Fruit fly (Drosophila melanogaster): Measurements from ENCODE around the gene cad.

cad gene

DNA sequence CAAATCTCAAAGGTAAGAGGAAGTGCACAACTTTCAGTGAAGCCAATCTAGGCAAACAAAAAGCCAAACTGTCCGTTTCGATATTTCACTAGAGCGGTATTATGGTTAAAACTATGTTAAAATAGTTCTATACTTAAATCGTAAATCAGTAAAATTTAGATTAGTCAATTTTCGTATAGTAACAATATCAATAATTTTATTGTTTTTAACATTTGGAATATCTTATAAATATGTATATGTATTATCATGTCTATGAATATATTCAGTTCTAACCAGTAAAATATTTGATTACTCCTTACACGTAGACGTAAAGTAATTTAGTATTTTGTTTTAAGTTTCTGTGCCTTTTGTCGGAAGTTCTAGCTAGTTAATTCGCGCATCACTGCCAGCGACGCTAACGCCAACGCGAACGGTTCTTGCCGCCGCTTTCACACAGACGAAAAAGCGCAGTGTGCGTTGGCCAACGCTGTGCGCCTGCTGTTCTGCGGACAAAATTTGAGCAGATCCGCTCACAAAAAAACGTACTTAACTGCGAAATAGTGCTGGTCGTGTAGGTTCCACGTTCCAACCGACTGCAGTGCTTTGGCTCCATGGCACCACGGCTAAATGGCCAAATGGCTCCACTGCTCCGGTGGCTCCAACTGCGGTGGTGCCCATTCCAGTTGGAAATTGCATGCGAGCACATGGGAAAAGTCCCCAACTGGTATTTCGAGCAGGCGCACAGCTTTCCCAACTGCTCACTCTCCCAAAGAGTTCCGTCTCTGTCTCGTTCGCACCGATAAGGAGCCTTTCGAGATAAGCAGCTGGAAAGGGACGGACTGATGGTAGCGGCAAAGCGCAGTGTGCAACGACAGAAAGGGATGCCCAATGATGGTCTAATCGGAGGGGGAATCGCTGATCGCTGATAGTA lies 52.9 kb downstream of the cad start (continued):
- TF ChIP-seq CG17612 (GFP tag; IDR thresholded peaks at IDR 0.05) (no peak), CG2875 (GFP tag; optimal IDR thresholded peaks at IDR 0.05) (no peak), Aef1 (GFP tag; IDR thresholded peaks at IDR 0.05) (no peak), CG17568 (GFP tag; optimal IDR thresholded peaks at IDR 0.05) (no peak), CG32532 (GFP tag; IDR thresholded peaks at IDR 0.05) (peak; percentile 33; the same call in 1 of the 2 replicates), cato (GFP tag; optimal IDR thresholded peaks at IDR 0.05; ENCODE audit: borderline replicate concordance) (no peak), CG11723 (GFP tag; optimal IDR thresholded peaks at IDR 0.05) (no peak), ttk (GFP tag; IDR thresholded peaks at IDR 0.05) (0 out of 2 replicates have a peak, but pooled peaks have one; percentile 5), CG7987 (GFP tag; optimal IDR thresholded peaks at IDR 0.05) (peak; percentile 16), slbo (GFP tag; IDR thresholded peaks at IDR 0.05) (peak; percentile 29; the same call in 1 of the 2 replicates), CG7928 (GFP tag; optimal IDR thresholded peaks at IDR 0.05) (no peak), tna (GFP tag; IDR thresholded peaks at IDR 0.05; ENCODE audit: partially characterized antibody) (peak; percentile 66), corto (GFP tag; optimal IDR thresholded peaks at IDR 0.05) (peak; percentile 31), CG42726 (GFP tag; IDR thresholded peaks at IDR 0.05; ENCODE audit: partially characterized antibody) (no peak), CG12071 (GFP tag; optimal IDR thresholded peaks at IDR 0.05) (no peak), HLH54F (GFP tag; optimal IDR thresholded peaks at IDR 0.05) (no peak), Rx (GFP tag; IDR thresholded peaks at IDR 0.05) (no peak), pb (GFP tag; optimal IDR thresholded peaks at IDR 0.05) (no peak), CG18619 (GFP tag; optimal IDR thresholded peaks at IDR 0.05) (peak; percentile 1), dm (GFP tag; optimal IDR thresholded peaks at IDR 0.05) (peak; percentile 85), Adf1 (GFP tag; IDR thresholded peaks at IDR 0.05) (peak; percentile 61), cwo (GFP tag; optimal IDR thresholded peaks at IDR 0.05) (no peak), Poxn (GFP tag; IDR thresholded peaks at IDR 0.05) (no peak), CG3407 (GFP tag; optimal IDR thresholded peaks at IDR 0.05) (no peak), mam (GFP tag; optimal IDR thresholded peaks at IDR 0.05) (no peak), lmd (GFP tag; IDR thresholded peaks at IDR 0.05) (no peak), CG13424 (tag; optimal IDR thresholded peaks at IDR 0.05) (peak; percentile 18), amos (GFP tag; IDR thresholded peaks at IDR 0.05; ENCODE audit: partially characterized antibody) (no peak), Tbp (GFP tag; optimal IDR thresholded peaks at IDR 0.05) (no peak), sim (GFP tag; IDR thresholded peaks at IDR 0.05) (no peak), Max (GFP tag; optimal IDR thresholded peaks at IDR 0.05) (peak; percentile 13), CG8290 (GFP tag; optimal IDR thresholded peaks at IDR 0.05) (no peak), CG8290 (tag; optimal IDR thresholded peaks at IDR 0.05) (peak in 1 of 2 experiments; percentile 53), CG11093 (GFP tag; IDR thresholded peaks at IDR 0.05) (no peak), CG6175 (GFP tag; IDR thresholded peaks at IDR 0.05) (peak; percentile 70; the same call in 1 of the 3 replicates), Side (GFP tag; optimal IDR thresholded peaks at IDR 0.05) (no peak), salm (tag; optimal IDR thresholded peaks at IDR 0.05) (no peak), CG30431 (GFP tag; optimal IDR thresholded peaks at IDR 0.05) (no peak), MBD-R2 (GFP tag; IDR thresholded peaks at IDR 0.05) (no peak), CTCF (GFP tag; optimal IDR thresholded peaks at IDR 0.05) (no peak), CG8765 (GFP tag; IDR thresholded peaks at IDR 0.05) (no peak), ham (GFP tag; IDR thresholded peaks at IDR 0.05) (no peak), CG1602 (GFP tag; optimal IDR thresholded peaks at IDR 0.05) (no peak), ase (GFP tag; IDR thresholded peaks at IDR 0.05) (no peak), CG14710 (tag; optimal IDR thresholded peaks at IDR 0.05) (peak; percentile 9), CG3281 (GFP tag; optimal IDR thresholded peaks at IDR 0.05) (no peak), ato (GFP tag; IDR thresholded peaks at IDR 0.05; ENCODE audit: partially characterized antibody) (no peak), Oaz (GFP tag; IDR thresholded peaks at IDR 0.05) (peak; percentile 23; the same call in 1 of the 2 replicates), Dll (GFP tag; IDR thresholded peaks at IDR 0.05; ENCODE audit: partially characterized antibody) (peak; percentile 49; the same call in 2 of the 4 replicates), CG2202 (tag; optimal IDR thresholded peaks at IDR 0.05) (no peak)

Data from whole organism, embryonic.